Fruit fly (Drosophila melanogaster): Measurements from ENCODE around the gene gl.

The gl gene

dm6 chr3R:18361694-18362093, 10.8 kb downstream of the gl start, which contains the start of gene hmw:
Gene hmw, plus strand, starts transcription at chr3R:18361994.
- no peak for TF ChIP-seq ttk (optimal IDR thresholded peaks at IDR 0.05)
- no peak for TF ChIP-seq Sin3A (optimal IDR thresholded peaks at IDR 0.05)
- TF ChIP-seq psq (optimal IDR thresholded peaks at IDR 0.05), result no peak
- TF ChIP-seq Myc (optimal IDR thresholded peaks at IDR 0.05), result no peak
- no peak for TF ChIP-seq h (optimal IDR thresholded peaks at IDR 0.05)
- no peak for TF ChIP-seq insv (optimal IDR thresholded peaks at IDR 0.05)

dm6 chr3R:18360630-18361260, 11.8 kb downstream of the gl start, which contains the start of gene CG15803:
Gene CG15803, minus strand, starts transcription at chr3R:18360728.
- no peak for TF ChIP-seq insv (optimal IDR thresholded peaks at IDR 0.05)
- no peak for TF ChIP-seq psq (optimal IDR thresholded peaks at IDR 0.05)
- TF ChIP-seq h (optimal IDR thresholded peaks at IDR 0.05), result no peak
- TF ChIP-seq Myc (optimal IDR thresholded peaks at IDR 0.05), result no peak
- no peak for TF ChIP-seq ttk (optimal IDR thresholded peaks at IDR 0.05)
- TF ChIP-seq Sin3A (optimal IDR thresholded peaks at IDR 0.05), result no peak

dm6 chr3R:18355781-18356180, 16.8 kb downstream of the gl start:
- no peak for TF ChIP-seq Sin3A (optimal IDR thresholded peaks at IDR 0.05)
- no peak for TF ChIP-seq ttk (optimal IDR thresholded peaks at IDR 0.05)
- no peak for TF ChIP-seq h (optimal IDR thresholded peaks at IDR 0.05)
- no peak for TF ChIP-seq psq (optimal IDR thresholded peaks at IDR 0.05)
- TF ChIP-seq insv (optimal IDR thresholded peaks at IDR 0.05), result no peak
- TF ChIP-seq Myc (optimal IDR thresholded peaks at IDR 0.05), result no peak

DNA sequence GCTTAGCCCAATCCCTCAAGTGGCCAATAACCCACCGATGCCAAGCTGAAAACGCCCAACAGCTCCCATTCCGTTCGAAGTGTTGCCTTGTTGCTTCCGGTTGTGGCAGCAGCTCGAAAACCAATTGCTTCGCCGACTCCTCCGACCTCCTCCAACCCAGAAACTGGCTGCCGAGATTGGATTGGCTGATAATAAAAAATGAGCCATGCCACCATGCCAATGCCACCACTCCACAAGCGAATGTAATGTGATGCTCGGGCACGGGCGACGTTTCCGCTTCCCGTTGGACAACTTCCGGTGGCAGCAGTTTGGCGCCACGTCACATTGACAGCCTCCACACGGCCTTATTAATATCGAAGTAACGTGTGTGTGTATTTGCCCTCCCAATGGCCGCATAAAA, 34.0 kb downstream of the gl start:
- no peak for TF ChIP-seq Myc (optimal IDR thresholded peaks at IDR 0.05)
- TF ChIP-seq insv (optimal IDR thresholded peaks at IDR 0.05), result no peak
- TF ChIP-seq Sin3A (optimal IDR thresholded peaks at IDR 0.05), result no peak
- no peak for TF ChIP-seq psq (optimal IDR thresholded peaks at IDR 0.05)
- no peak for TF ChIP-seq ttk (optimal IDR thresholded peaks at IDR 0.05)
- TF ChIP-seq h (optimal IDR thresholded peaks at IDR 0.05), result no peak

DNA sequence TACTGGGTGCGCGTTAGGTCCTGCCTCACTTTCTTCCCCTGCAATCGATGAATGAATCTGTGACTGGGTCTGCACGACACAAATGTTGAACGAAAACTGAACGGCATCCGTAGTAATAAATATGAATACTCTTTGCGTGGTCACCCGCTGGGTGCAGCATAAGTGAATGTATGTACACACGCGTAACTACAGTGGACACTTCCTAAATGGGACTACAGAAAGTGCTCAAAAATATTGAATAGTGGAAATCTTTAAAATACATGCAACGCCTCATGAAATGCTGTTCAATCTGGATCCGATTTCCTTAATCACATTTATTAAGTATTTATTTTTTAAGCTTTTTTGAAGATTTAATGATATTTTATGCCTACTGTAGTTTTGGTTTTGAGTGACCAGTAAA, 43.7 kb downstream of the gl start, which contains the start of gene naz:
naz (minus strand) TSS at position 101 of the 400 bp plus-strand sequence.
- TF ChIP-seq h (optimal IDR thresholded peaks at IDR 0.05) (no peak), Sin3A (optimal IDR thresholded peaks at IDR 0.05) (no peak), Myc (optimal IDR thresholded peaks at IDR 0.05) (no peak), insv (optimal IDR thresholded peaks at IDR 0.05) (no peak), ttk (optimal IDR thresholded peaks at IDR 0.05) (no peak), psq (optimal IDR thresholded peaks at IDR 0.05) (no peak)

Data from Kc167 (cell line).